Fruit fly (Drosophila melanogaster) whole organism, pupa: ENCODE measurements around the gene Adhr.

Source experiments
- CG14655 ChIP-seq: fragments of 200-800 bp; sonication (Bioruptor generic); optimal IDR thresholded peaks from 3 replicates; lab custom pipeline; 2017; ENCODE audit warnings: mild to moderate bottlenecking, missing biosample characterization, missing genetic modification reagents, missing genetic modification characterization
- CG15710 ChIP-seq: fragments of 200-800 bp; sonication (Bioruptor generic); optimal IDR thresholded peaks from 2 replicates; lab custom pipeline; 2018; ENCODE audit warnings: missing biosample characterization, mild to moderate bottlenecking, missing genetic modification characterization, moderate library complexity
- CG17806 ChIP-seq: fragments of 200-800 bp; sonication (Bioruptor generic); optimal IDR thresholded peaks from 2 replicates; lab custom pipeline; 2018; ENCODE audit warnings: missing biosample characterization, mild to moderate bottlenecking, missing genetic modification characterization, moderate library complexity
- CG32121 ChIP-seq: fragments of 200-800 bp; sonication (Bioruptor generic); IDR thresholded peaks from 2 replicates; pipeline ENCODE4 v1.3.6; 2022; ENCODE audit warnings: missing biosample characterization, missing genetic modification characterization
- CG34367 ChIP-seq: fragments of 200-800 bp; sonication (Bioruptor generic); optimal IDR thresholded peaks from 2 replicates; lab custom pipeline; 2018; ENCODE audit warnings: missing biosample characterization, mild to moderate bottlenecking, missing genetic modification characterization
- CG8159 ChIP-seq: fragments of 200-800 bp; sonication (Bioruptor generic); optimal IDR thresholded peaks from 3 replicates; lab custom pipeline; 2018; ENCODE audit warnings: missing biosample characterization, mild to moderate bottlenecking, missing genetic modification characterization, moderate library complexity
- CG9948 ChIP-seq: fragments of 200-800 bp; sonication (Bioruptor generic); optimal IDR thresholded peaks from 2 replicates; lab custom pipeline; 2018; ENCODE audit warnings: missing biosample characterization, mild to moderate bottlenecking, missing genetic modification characterization, moderate library complexity
- rn ChIP-seq: fragments of 200-800 bp; sonication (Bioruptor generic); IDR thresholded peaks from 2 replicates; pipeline ENCODE4 v1.3.6; 2022; ENCODE audit warnings: missing biosample characterization, missing genetic modification characterization

DNA sequence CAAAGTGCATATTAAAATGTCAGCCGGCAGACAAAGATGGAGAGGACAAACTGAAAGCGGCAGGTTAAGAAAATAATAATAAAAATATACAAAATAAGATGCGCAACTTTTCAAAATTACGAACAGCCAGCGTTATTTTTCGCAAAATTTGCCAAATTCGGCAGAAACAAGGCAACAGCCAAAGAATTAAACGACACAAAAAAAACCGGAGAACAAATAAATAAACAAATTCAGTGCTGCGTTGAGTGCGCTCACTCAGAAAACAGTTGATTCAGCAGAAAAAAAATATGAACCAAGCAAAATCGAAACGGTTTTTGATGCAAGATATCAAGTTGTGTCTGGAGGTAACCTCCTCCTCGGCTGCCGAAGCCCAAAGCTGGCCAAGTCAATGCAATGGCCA, 49.0 kb downstream of the Adhr start:
- TF ChIP-seq CG15710 (tag; lab: Kevin White, UChicago) (no peak), CG17806 (no peak), CG32121 (GFP tag; lab: Robert Waterston, UW) (no peak), rn (GFP tag; lab: Robert Waterston, UW) (no peak), CG9948 (no peak), CG34367 (tag; lab: Kevin White, UChicago) (no peak), CG14655 (no peak), CG8159 (tag; lab: Kevin White, UChicago) (no peak)
